Worm (Caenorhabditis elegans) whole organism, L4 larva: ENCODE measurements around the gene srh-113.

Experiments used
- ceh-44 ChIP-seq: fragments of 200-800 bp; sonication (Bioruptor generic); IDR thresholded peaks from 2 replicates; pipeline ENCODE4 v1.3.6; 2022; ENCODE audit warnings: missing genetic modification reagents, missing genetic modification characterization, missing compliant biosample characterization
- nhr-11 ChIP-seq: fragments of 150-350 bp; optimal IDR thresholded peaks from 2 replicates; lab custom pipeline; 2014; ENCODE audit warnings: missing biosample characterization, missing genetic modification characterization

ce11 chrV:17208045-17208444 lies 4.8 kb upstream of the srh-113 start, which contains the start of gene Y68A4A.13:
- TF ChIP-seq nhr-11 (tag; lab: Kevin White, UChicago), result no peak
- no peak for TF ChIP-seq ceh-44 (GFP tag; lab: Robert Waterston, UW)
